Worm (Caenorhabditis elegans) whole organism, midembryonic: ENCODE data around the gene fbxa-210.

Experiments used
- med-1 ChIP-seq: sonication (generic microtip); optimal IDR thresholded peaks from 2 replicates; lab custom pipeline; 2017; ENCODE audit warnings: missing genetic modification characterization, mild to moderate bottlenecking, missing compliant biosample characterization, antibody characterized with exemption, missing genetic modification reagents; ENCODE audit not compliant: insufficient read depth
- ztf-23 ChIP-seq: fragments of 200-800 bp; sonication (Bioruptor generic); IDR thresholded peaks from 2 replicates; pipeline ENCODE4 v1.3.6; 2022; ENCODE audit warnings: missing genetic modification reagents, missing genetic modification characterization, missing compliant biosample characterization
- ztf-29 ChIP-seq: fragments of 200-800 bp; sonication (Bioruptor generic); IDR thresholded peaks from 2 replicates; pipeline ENCODE4 v1.3.6; 2022; ENCODE audit warnings: missing genetic modification reagents, missing genetic modification characterization, missing compliant biosample characterization

DNA sequence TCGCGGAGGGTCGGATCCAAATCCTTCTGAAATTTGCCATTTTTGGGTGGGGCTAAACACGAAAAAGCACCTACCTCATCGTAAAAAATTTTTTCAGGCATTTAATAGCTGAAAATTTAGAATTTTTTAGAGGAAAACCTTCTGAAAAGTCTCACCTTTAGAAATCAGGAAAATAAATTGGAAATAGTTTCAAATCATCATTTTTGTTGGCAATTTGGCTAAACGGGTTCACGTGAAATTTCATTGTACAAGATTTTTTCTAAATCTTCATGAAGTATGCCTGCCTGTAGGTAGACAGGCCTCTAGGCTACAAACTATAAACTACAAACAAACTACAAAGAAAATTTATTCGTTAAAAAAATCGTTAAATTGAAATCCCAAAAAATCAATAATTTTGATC is 43.1 kb downstream of the fbxa-210 start, which contains the start of gene C14A6.7:
- TF ChIP-seq med-1 (GFP tag; lab: Kevin White, UChicago) (no peak), ztf-23 (GFP tag; lab: Robert Waterston, UW) (no peak), ztf-29 (GFP tag; lab: Robert Waterston, UW) (no peak)
